Fruit fly (Drosophila melanogaster) S2 (cell line): ENCODE data around the gene kek6.

ENCODE experiments used
- CG8478 ChIP-seq: fragments of >200 bp; optimal IDR thresholded peaks from 2 replicates; lab custom pipeline; 2018
- CTCF ChIP-seq, 2 experiments: fragments of >200 bp; optimal IDR thresholded peaks; 2 replicates each; lab custom pipeline; 2018

The kek6 gene

DNA sequence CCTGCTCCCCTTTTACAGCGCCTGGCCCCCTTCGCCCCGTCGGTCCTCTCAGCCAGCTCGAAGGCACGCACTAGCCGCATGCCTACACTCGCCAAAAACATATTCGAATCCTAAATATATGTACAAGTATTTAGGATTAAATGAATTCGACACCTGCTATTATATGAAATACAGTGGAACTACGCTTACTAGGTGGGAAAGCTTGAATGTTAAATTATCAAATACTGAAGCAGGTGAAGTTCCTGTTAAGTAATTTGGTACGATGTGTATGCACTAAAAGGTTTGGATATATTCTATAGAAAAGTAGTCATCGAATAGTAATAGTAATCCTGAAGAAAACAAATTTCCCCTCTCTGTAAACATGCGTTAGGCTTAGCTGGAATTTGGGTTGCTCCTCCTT lies 67.8 kb downstream of the kek6 start:
- no peak for TF ChIP-seq CG8478 (lab: Kevin White, UChicago)
- TF ChIP-seq CTCF (optimal IDR thresholded peaks at IDR 0.05; lab: Kevin White, UChicago): no peak

DNA sequence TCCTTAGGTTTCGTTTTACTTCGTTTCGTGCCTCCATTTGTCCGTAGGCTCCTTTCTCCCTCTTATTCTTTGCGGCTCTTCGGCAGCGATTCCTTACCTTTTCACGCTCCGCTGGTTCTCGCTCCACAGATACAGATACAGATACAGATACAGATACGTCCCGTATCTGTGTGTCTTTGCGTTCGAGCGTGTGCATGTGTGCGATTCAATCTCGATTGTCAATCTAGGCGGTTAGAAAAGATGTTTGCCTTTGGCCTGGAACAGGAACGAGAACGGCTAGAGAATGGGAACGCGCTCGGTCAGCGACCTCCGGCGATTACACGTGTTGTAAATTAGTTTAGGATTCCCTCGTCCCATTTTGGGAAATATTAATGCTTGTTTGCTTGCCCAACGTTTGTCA lies 68.5 kb downstream of the kek6 start:
- TF ChIP-seq CG8478 (lab: Kevin White, UChicago) (no peak), CTCF (optimal IDR thresholded peaks at IDR 0.05; lab: Kevin White, UChicago) (no peak)

DNA sequence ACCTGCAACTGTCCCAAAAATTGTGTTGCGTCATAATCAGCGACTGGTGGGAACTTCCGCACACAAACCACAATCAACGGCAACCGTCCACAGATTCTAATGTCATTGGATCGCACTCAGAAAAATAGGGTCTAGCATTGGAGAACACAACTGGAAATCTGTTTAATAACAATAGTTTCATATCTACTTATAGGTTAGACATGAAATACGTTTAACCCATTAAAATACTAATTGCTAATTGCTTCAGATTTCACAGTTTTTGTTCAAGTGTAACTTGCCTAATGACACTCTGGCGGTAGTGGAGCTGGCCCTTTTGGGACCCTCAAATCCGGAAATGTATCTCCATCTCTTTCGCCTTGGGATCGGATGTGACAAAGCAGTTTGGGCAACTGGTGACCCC lies 74.7 kb downstream of the kek6 start:
- TF ChIP-seq CG8478 (lab: Kevin White, UChicago) (no peak), CTCF (optimal IDR thresholded peaks at IDR 0.05; lab: Kevin White, UChicago) (no peak)

DNA sequence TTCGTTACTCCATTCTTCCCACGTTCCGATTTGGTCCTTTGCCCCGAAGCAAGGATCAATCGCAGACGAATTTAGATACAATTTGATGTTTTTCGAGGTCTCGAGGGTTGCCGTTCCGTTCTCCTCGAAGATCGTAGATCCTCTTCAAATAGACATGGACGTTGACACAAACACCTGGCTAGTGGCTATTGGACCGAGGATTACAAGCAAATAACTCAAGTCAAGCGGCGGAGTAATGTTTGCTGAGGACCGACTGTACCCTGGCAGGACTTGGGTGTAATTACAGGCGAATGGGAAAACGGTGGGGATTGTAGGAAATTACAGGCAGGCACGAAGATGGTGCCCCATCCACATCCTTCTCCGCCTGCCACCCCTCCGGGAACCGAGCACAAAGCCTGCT lies 75.7 kb downstream of the kek6 start:
- TF ChIP-seq CG8478 (lab: Kevin White, UChicago) (no peak), CTCF (optimal IDR thresholded peaks at IDR 0.05; lab: Kevin White, UChicago) (no peak)

DNA sequence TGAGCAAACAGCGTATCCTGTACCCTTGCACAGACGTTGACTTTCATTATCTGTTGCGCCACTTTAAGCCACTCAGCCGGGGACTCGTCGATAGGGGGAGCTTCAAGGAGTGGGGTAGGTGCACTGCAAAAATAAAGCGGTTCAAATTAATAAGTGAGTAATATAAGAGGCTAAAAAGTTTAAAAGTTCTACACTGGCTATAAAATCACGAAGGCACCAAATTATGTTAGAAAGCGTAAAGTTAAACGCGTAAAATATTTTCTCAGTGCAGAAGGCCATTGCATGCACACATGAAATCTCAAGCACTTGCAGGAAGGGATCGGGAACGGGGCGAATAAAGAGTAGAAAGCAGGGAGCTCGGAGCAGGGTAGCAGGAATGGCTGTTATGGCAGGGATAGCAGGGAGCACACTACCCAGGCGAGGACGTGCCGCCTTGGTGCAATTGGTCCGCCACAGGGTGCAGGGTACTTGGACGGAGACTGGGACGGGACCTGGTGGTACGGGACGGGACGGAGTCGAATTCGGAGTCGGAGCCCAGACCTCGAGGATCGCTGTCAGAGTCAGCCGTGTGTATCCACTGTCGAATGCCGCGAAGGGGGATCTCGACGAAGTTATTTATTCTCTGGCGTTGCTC lies 76.3 kb downstream of the kek6 start:
- TF ChIP-seq CTCF (optimal IDR thresholded peaks at IDR 0.05; lab: Kevin White, UChicago) (no peak), CG8478 (lab: Kevin White, UChicago) (no peak)

DNA sequence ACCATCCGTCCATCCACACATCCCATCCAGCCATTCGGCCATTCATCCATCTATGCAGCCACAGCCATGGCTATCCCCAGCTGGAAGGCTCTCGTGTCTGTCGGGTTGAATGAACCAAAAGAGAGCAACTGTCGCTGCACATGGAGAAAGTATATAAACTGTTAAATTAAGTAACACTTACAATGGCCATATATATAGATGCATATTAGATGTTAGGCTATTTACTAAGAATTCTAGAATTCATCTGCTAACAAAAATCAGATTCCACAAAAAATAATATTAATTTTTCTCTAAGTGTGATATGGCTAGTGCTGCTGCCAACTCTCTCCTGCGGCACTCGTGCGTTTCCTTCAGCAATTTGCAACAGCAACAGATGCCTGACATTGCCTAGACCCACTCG lies 78.3 kb downstream of the kek6 start:
- no peak for TF ChIP-seq CG8478 (lab: Kevin White, UChicago)
- TF ChIP-seq CTCF (optimal IDR thresholded peaks at IDR 0.05; lab: Kevin White, UChicago): no peak

DNA sequence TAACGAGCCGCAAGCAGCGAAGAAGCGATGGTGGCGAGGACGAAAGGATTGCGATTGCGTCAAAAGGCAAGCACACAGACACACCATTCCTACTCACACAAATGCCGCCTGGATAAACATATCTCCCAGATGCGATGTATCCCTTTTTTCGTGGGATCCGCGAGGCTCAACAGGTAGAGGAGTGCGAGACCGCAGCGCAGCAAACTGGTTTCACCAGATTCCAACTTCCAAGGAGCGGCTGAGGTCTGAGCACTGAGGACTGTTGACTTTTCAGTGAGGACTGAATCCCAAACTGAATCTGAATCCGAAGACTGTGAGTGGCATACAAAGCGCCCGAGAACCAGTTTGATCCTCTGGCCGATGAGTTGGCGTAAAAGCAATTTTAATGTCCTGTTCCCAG lies 80.0 kb downstream of the kek6 start:
- no peak for TF ChIP-seq CTCF (optimal IDR thresholded peaks at IDR 0.05; lab: Kevin White, UChicago)
- no peak for TF ChIP-seq CG8478 (lab: Kevin White, UChicago)

DNA sequence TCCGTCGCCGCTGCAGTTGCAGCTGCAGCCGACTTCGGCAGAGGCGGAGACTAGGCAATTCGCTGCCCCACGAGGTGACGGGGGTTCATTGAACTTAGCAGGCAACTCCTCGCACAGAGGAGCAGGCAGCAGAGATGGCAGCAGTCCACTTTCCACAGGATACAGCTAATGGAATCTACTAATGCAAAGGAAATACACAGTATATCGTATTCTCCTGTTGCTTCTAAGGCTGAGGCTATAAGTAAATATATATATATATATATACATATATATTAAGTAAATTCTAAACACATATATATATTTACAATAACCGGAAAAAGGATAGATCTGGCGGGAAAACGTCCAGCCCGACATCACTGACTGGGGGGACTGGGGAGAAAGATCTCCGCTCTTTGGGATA lies 81.4 kb downstream of the kek6 start:
- TF ChIP-seq CTCF (optimal IDR thresholded peaks at IDR 0.05; lab: Kevin White, UChicago) (no peak), CG8478 (lab: Kevin White, UChicago) (no peak)

DNA sequence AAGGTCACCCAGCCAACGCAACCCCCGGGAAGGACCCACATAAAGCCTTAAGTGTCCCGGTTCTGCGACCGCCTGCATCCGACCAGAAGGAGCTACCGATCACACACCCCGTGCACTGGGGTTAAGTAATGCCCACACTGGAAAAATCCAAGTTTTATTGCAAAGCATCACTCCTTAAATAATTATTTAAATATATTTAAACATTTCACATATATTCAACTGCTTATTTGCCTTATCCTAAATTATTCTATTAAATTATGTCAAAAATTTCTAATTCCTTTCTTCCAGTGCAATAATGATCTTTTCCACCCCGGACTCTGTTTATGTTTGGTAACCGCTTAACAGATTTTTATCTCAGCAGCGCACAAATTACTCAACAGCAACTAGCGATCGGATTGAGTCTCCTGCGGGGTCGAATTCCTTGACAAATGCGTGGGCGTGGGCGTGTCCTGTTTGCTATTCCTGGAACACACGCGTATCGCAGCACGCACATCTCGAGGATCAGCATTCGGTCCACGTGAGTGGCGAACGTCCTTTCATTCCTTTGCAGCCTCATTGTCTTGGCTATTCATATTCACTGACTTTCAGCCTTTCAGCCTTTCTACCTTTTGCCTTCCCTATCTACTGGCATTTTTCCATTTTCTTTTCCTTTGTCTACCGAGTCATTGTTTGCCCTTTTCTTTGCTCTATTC lies 82.7 kb downstream of the kek6 start:
- TF ChIP-seq CTCF (optimal IDR thresholded peaks at IDR 0.05; lab: Kevin White, UChicago) (no peak), CG8478 (lab: Kevin White, UChicago) (no peak)

DNA sequence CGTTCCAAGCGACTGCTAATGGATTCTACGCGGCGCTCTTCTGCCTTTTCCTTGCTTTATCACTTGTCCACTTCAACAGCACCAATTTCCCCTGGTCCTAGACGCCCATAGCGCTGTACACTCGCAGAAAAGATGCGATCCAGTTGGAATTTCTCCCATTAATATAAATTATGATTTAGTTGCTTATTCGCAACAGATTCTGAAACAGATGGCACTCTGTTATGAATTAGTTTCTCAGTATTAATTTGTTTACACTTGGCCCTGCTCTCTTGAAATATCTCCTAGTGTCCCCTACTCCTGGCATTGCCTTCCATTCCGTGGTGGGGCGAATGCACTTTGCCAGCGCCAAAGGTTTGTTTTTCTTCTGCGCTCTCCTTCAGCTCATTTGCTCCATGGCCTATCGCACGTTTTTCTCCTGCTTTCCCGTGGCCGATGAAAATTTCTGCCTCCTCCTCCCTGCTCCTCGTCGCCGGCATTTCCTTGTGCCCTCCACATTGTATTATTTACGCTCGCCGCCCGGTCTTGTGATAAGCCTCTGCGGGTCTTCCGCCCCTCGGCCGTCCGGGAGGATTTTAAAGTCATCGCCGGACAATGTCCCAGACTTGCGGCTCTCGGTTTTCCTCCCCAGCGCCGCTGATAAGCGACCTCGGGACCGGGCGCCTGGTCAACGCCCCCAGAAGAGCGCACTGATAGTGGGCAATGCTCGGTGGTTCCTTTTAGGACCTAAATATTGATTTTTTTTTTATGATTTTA lies 84.4 kb downstream of the kek6 start:
- TF ChIP-seq CTCF (optimal IDR thresholded peaks at IDR 0.05; lab: Kevin White, UChicago) (no peak), CG8478 (lab: Kevin White, UChicago) (no peak)

DNA sequence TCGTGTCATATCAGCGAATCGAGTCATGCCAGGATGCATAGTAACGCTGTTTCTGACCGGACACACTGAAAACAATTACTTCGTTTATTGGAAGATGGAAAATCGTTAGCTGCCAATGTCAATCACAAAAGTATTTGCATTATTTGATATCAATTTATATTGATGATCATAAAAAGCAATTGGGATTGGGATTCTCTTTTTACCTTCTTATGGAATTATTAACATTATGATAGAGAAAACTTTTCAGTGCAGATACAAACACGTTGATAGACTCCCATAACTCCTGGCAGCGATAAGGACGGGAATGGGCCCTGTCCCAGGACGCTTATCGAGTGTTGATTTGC lies 84.9 kb downstream of the kek6 start:
- TF ChIP-seq CG8478 (lab: Kevin White, UChicago) (no peak), CTCF (optimal IDR thresholded peaks at IDR 0.05; lab: Kevin White, UChicago) (no peak)

DNA sequence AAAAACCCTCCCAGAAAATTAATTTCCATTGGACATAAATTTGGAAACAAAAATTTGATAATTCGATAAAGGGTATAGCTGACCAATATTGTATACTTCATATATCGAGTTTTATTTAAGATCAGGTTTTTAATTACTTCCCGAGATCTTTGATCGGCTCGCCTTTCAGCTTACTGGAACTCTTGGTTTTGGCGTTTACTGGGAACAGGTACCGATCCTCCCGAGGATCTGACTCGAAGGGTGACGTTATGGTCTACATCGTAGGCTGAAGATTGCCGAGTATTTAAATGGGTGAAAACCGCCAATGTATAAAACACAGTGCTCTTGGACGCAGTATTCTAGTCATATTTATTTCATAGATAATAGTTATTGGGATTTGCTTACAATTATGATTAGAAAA lies 86.3 kb downstream of the kek6 start, which contains the start of gene CG42693:
TSS of gene CG42693 (minus strand) at position 101 of the 400 bp plus-strand sequence.
- TF ChIP-seq CG8478 (lab: Kevin White, UChicago): no peak
- TF ChIP-seq CTCF (optimal IDR thresholded peaks at IDR 0.05; lab: Kevin White, UChicago): no peak

DNA sequence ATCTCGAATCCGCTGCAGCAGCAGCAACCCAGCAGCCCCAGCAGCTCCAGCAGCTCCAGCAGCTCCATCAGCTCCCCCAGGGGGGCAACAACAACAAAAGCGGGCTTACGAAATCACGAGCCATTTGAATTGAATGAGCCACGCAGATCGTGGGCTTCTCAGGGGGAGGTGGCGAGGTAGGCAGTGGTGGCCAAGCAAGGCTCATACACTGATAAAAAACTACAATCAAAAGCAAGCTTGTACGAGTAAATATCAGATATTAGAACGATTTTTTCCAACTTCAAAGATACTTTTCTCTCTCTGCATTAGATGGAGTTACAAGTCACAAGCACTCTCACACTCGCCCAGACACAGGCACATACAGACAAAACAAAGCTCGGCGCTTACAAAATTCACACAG lies 87.2 kb downstream of the kek6 start:
- TF ChIP-seq CTCF (optimal IDR thresholded peaks at IDR 0.05; lab: Kevin White, UChicago) (no peak), CG8478 (lab: Kevin White, UChicago) (no peak)

DNA sequence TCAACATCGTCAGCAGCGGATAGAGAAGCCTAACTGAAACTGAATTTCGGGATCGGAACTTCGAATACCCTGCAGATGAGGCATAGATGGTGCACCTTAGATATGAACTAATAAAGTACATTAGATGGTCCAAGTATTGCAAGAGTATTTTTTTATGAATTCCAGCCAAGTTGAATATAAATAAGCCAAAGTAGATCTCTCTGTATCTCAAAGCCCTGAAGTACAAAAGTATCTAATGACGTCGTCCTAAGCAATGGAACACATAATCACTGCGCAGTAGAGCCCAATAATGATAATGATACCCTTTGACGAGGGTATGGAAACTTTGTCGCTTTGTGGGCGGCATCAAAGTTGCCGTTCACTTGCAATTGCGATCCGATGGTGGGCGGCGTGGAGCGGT lies 87.8 kb downstream of the kek6 start:
- TF ChIP-seq CG8478 (lab: Kevin White, UChicago) (no peak), CTCF (optimal IDR thresholded peaks at IDR 0.05; lab: Kevin White, UChicago) (no peak)
